Worm (Caenorhabditis elegans): ENCODE results near the gene srx-77.

srx-77 gene

DNA sequence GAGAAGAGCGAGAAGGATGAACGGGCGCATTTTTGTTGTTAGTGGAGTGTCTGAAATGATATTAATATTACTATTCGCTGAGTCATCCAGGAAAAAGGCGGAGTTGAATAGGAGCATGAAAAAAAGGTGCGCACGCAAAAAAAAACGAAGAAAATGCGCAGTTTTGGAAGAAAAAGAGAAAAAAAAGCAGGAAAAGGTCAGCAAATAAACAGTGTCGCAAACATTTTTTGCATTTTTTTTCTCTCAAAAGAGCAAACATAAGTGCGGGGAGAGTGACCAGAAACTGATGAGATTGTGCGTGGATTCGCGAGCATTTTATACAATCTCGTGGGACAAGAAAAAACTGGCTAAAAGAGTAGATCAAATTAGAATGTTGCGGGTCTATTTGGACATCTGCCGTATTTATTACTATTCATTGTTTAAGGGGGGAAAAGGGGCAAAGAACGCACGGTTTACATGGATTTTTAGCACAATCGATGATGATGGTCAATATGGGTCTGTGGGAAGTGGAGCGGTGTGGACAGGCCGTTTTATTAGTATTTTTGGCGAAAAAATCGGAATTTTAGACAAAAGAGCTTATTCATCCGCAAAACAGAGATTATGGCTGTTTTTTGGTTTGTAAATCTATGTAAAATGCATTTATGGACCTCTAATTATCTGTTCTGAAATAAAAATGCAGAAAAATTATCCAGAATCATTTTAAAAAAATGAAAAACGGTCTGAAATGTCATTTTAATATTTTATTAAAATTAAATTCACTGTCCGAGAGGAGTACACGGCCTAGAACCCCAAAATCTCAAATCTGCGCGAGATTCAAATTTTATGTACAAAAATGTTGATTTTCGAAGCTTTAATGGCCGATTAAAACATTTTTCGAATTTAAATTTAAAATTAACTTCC, 24.1 kb upstream of the srx-77 start, which contains the start of gene cpg-8:
Gene cpg-8, minus strand, starts transcription at position 51 of the 900 bp plus-strand sequence.
- TF ChIP-seq aly-1 (tag; optimal IDR thresholded peaks at IDR 0.05) (no peak), ceh-13 (GFP tag; optimal IDR thresholded peaks at IDR 0.05) (no peak), ama-1 (optimal IDR thresholded peaks at IDR 0.05) (no peak), ceh-36 (tag; optimal IDR thresholded peaks at IDR 0.05) (no peak), tbx-37 (GFP tag; conservative IDR thresholded peaks at IDR 0.05) (no peak), tbx-11 (GFP tag; IDR thresholded peaks at IDR 0.05) (no peak), ets-7 (tag; optimal IDR thresholded peaks at IDR 0.05) (no peak), F13C5.2 (tag; optimal IDR thresholded peaks at IDR 0.05) (no peak), sea-1 (GFP tag; conservative IDR thresholded peaks at IDR 0.05) (no peak), pes-1 (GFP tag; IDR thresholded peaks at IDR 0.05) (no peak), hmg-4 (GFP tag; optimal IDR thresholded peaks at IDR 0.05) (no peak)

DNA sequence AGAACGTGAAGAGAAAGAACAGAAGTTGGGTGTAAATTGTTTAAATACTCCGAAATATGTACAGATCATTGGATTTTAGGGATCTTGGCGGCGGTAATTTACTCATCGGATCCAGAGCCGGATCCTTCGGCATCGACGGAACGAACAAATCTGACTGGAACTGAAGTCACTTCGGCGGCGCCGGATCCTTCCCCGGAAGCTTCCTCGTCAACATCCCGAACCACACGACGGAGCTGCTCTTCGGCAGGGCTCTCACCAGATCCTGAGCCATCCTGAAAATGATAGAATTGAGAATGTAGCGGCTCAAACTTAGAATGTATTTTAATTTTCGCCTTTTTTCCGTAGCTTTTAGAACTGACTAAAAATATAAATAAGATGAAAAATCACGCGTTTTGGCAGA, 23.1 kb upstream of the srx-77 start:
- TF ChIP-seq hnd-1 (tag; optimal IDR thresholded peaks at IDR 0.05), result no peak
- no peak for TF ChIP-seq tbx-37 (GFP tag; conservative IDR thresholded peaks at IDR 0.05)
- TF ChIP-seq sea-1 (GFP tag; conservative IDR thresholded peaks at IDR 0.05), result no peak
- TF ChIP-seq ets-7 (tag; optimal IDR thresholded peaks at IDR 0.05), result no peak
- no peak for TF ChIP-seq F13C5.2 (tag; optimal IDR thresholded peaks at IDR 0.05)
- no peak for TF ChIP-seq aly-1 (tag; optimal IDR thresholded peaks at IDR 0.05)
- TF ChIP-seq B0310.2 (tag; optimal IDR thresholded peaks at IDR 0.05), result no peak
- no peak for TF ChIP-seq ceh-13 (GFP tag; optimal IDR thresholded peaks at IDR 0.05)
- TF ChIP-seq tra-4 (tag; optimal IDR thresholded peaks at IDR 0.05), result no peak
- TF ChIP-seq flt-1 (GFP tag; IDR thresholded peaks at IDR 0.05), result no peak
- no peak for TF ChIP-seq ceh-36 (tag; optimal IDR thresholded peaks at IDR 0.05)
- no peak for TF ChIP-seq scrt-1 (GFP tag; IDR thresholded peaks at IDR 0.05)
- TF ChIP-seq tbx-11 (GFP tag; IDR thresholded peaks at IDR 0.05), result no peak
- TF ChIP-seq hmbx-1 (tag; optimal IDR thresholded peaks at IDR 0.05), result no peak
- TF ChIP-seq pes-1 (GFP tag; IDR thresholded peaks at IDR 0.05), result no peak
- no peak for TF ChIP-seq hmg-4 (GFP tag; optimal IDR thresholded peaks at IDR 0.05)
- TF ChIP-seq ama-1 (optimal IDR thresholded peaks at IDR 0.05), result no peak

ce11 chrV:4689234-4689633, 20.7 kb upstream of the srx-77 start, which contains the start of gene K03B4.1:
TSS of gene K03B4.1 (plus strand) at chrV:4689330.
- TF ChIP-seq tbx-37 (GFP tag; conservative IDR thresholded peaks at IDR 0.05), result no peak
- no peak for TF ChIP-seq hnd-1 (tag; optimal IDR thresholded peaks at IDR 0.05)
- TF ChIP-seq ets-7 (tag; optimal IDR thresholded peaks at IDR 0.05), result no peak
- TF ChIP-seq tra-4 (tag; optimal IDR thresholded peaks at IDR 0.05), result no peak
- no peak for TF ChIP-seq scrt-1 (GFP tag; IDR thresholded peaks at IDR 0.05)
- TF ChIP-seq tbx-11 (GFP tag; IDR thresholded peaks at IDR 0.05), result no peak
- no peak for TF ChIP-seq ceh-36 (tag; optimal IDR thresholded peaks at IDR 0.05)
- no peak for TF ChIP-seq hmg-4 (GFP tag; optimal IDR thresholded peaks at IDR 0.05)
- no peak for TF ChIP-seq ceh-13 (GFP tag; optimal IDR thresholded peaks at IDR 0.05)
- no peak for TF ChIP-seq F13C5.2 (tag; optimal IDR thresholded peaks at IDR 0.05)
- no peak for TF ChIP-seq ama-1 (optimal IDR thresholded peaks at IDR 0.05)
- no peak for TF ChIP-seq hmbx-1 (tag; optimal IDR thresholded peaks at IDR 0.05)
- TF ChIP-seq sea-1 (GFP tag; conservative IDR thresholded peaks at IDR 0.05), result no peak
- TF ChIP-seq pes-1 (GFP tag; IDR thresholded peaks at IDR 0.05), result no peak
- TF ChIP-seq B0310.2 (tag; optimal IDR thresholded peaks at IDR 0.05), result no peak
- no peak for TF ChIP-seq aly-1 (tag; optimal IDR thresholded peaks at IDR 0.05)
- TF ChIP-seq flt-1 (GFP tag; IDR thresholded peaks at IDR 0.05), result no peak

- TF ChIP-seq tra-4 (tag; optimal IDR thresholded peaks at IDR 0.05), result no peak
- TF ChIP-seq sea-1 (GFP tag; conservative IDR thresholded peaks at IDR 0.05), result no peak
- TF ChIP-seq tbx-37 (GFP tag; conservative IDR thresholded peaks at IDR 0.05), result no peak
- TF ChIP-seq hmbx-1 (tag; optimal IDR thresholded peaks at IDR 0.05), result no peak
- TF ChIP-seq ceh-13 (GFP tag; optimal IDR thresholded peaks at IDR 0.05), result no peak
- no peak for TF ChIP-seq pes-1 (GFP tag; IDR thresholded peaks at IDR 0.05)
- TF ChIP-seq aly-1 (tag; optimal IDR thresholded peaks at IDR 0.05), result no peak
- TF ChIP-seq B0310.2 (tag; optimal IDR thresholded peaks at IDR 0.05), result no peak
- no peak for TF ChIP-seq tbx-11 (GFP tag; IDR thresholded peaks at IDR 0.05)
- no peak for TF ChIP-seq hmg-4 (GFP tag; optimal IDR thresholded peaks at IDR 0.05)
- no peak for TF ChIP-seq ama-1 (optimal IDR thresholded peaks at IDR 0.05)
- no peak for TF ChIP-seq ceh-36 (tag; optimal IDR thresholded peaks at IDR 0.05)
- no peak for TF ChIP-seq F13C5.2 (tag; optimal IDR thresholded peaks at IDR 0.05)
- TF ChIP-seq ets-7 (tag; optimal IDR thresholded peaks at IDR 0.05), result no peak
Measured at ce11 chrV:4687944-4688505, 19.5 kb upstream of the srx-77 start, which contains the start of gene K03B4.2. TSS of gene K03B4.2 (plus strand) at chrV:4687994.

DNA sequence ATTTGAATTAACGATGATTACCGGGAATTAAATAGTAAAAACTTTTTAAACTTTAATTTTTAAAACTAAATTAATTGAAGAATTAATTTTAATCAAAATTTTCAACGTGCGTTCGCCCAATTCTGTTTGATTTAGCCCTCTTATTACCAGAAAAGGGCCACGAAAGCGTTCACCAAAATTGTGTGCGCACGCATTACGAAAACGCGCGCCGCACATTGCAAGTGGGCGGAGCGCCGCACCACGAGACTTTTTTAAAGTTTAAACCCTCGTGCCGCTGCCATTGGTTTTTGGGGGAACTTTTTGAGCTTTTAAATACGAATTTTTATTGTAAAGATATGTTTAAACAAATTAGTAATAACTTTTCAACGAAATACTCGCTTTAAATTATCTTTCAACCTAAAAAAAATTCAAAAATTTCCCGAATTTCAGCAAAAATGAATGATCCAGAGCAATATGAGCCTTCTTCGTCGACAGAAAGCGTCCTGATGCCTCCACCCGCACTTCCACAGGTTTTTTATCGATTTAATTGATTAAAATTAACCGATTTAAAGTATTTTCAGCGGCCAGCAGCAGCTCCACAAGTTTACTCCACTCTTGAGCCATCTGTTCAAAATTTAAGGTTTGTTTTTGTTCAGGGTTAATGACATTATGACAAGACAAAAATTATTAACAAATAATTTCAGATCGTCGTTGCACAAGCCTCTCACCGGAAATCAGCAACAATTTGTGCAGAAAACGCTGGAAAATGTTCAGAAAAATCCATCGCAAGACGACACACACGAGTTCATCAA, 18.3 kb upstream of the srx-77 start, which contains the start of gene taf-10:
Gene taf-10, plus strand, starts transcription at position 424 of the 791 bp plus-strand sequence.
- TF ChIP-seq aly-1 (tag; optimal IDR thresholded peaks at IDR 0.05), result no peak
- no peak for TF ChIP-seq hmg-4 (GFP tag; optimal IDR thresholded peaks at IDR 0.05)
- TF ChIP-seq F13C5.2 (tag; optimal IDR thresholded peaks at IDR 0.05), result peak; percentile 54

DNA sequence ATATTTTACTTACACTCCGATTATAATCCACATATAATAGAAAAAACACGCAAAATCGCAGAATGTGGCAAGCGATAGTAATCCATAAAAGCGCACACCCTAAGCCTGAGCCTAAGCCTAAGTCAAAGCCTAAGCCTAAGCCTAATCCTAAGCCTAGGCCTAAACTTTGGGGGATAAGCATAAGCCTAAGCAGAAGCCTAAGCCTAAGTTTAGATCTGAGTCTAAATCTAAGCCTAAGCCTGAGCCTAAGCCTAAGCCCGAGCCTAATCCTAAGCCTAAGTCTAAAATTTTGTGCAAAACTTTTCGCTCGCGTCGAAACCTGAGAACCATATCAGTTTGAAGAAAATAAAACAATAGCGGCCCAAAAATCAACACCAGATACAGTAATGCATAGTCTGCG, 15.6 kb upstream of the srx-77 start:
- TF ChIP-seq ceh-36 (tag; optimal IDR thresholded peaks at IDR 0.05) (peak; percentile 73), tra-4 (tag; optimal IDR thresholded peaks at IDR 0.05) (no peak)

DNA sequence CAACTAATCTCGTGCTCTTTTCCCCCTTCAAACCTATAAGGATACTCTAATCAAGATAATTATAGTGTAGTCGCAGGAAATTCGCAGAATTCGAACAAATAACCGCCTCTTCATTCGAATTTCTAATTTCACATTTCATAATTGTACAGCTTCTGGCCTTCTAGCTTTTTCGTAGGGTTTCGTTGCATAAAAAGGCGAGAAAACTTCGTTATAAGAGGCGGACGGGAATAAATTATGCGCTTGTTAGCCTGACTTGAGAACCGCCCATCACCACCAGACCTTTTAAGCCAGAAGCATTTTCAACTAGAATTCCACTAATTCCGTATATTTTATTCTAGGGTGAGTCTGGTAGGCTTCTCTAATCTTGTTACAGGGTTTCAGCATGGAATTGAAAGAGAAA, 13.1 kb upstream of the srx-77 start, which contains the start of gene K03B4.4:
Gene K03B4.4, plus strand, starts transcription at position 301 of the 400 bp plus-strand sequence.
- TF ChIP-seq F13C5.2 (tag; optimal IDR thresholded peaks at IDR 0.05) (no peak), hmg-4 (GFP tag; optimal IDR thresholded peaks at IDR 0.05) (no peak), flt-1 (GFP tag; IDR thresholded peaks at IDR 0.05) (no peak), tbx-11 (GFP tag; IDR thresholded peaks at IDR 0.05) (no peak)

Data from whole organism, early embryonic.